Worm (Caenorhabditis elegans): Measurements from ENCODE around the gene F54E7.9.

- no peak for TF ChIP-seq tra-4 (tag; optimal IDR thresholded peaks at IDR 0.05)
- TF ChIP-seq ama-1 (optimal IDR thresholded peaks at IDR 0.05), result no peak
- TF ChIP-seq flt-1 (GFP tag; IDR thresholded peaks at IDR 0.05), result no peak
- no peak for TF ChIP-seq tbx-11 (GFP tag; IDR thresholded peaks at IDR 0.05)
- no peak for TF ChIP-seq F13C5.2 (tag; optimal IDR thresholded peaks at IDR 0.05)
- no peak for TF ChIP-seq hmbx-1 (tag; optimal IDR thresholded peaks at IDR 0.05)
- no peak for TF ChIP-seq ceh-13 (GFP tag; optimal IDR thresholded peaks at IDR 0.05)
Observed at ce11 chrIII:5663521-5663920, 14.2 kb downstream of the F54E7.9 start.
